Worm (Caenorhabditis elegans): ENCODE results near the gene ztf-1.

DNA sequence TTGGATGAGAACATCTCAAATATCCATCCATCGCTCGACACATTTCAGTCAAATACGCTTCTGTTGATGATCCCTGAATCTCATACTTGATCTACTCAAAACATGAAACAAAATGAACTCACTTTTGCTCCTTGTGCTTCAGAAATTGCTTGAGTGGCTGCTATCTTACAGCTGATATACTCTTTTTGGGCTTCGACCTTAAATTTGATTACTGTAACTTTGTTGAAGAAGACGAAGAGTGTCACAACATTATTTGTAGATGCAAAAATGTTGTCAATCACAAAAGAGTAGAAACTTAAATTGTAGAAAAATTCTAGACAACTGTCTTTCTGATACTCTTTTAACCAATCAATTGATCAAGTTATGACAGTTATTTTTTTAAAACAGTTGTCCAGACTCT lies 49.6 kb downstream of the ztf-1 start:
- TF ChIP-seq ztf-29 (GFP tag; IDR thresholded peaks at IDR 0.05) (no peak), klf-2 (GFP tag; conservative IDR thresholded peaks at IDR 0.05) (no peak), ref-1 (GFP tag; conservative IDR thresholded peaks at IDR 0.05) (no peak), med-1 (GFP tag; optimal IDR thresholded peaks at IDR 0.05; ENCODE audit: insufficient read depth) (no peak), flt-1 (GFP tag; IDR thresholded peaks at IDR 0.05) (no peak), tab-1 (GFP tag; IDR thresholded peaks at IDR 0.05) (no peak), ztf-23 (GFP tag; IDR thresholded peaks at IDR 0.05) (no peak)
